Worm (Caenorhabditis elegans) whole organism, midembryonic: ENCODE results near the gene F36A4.1.

Experiments used
- T22C8.4 ChIP-seq: fragments of 200-800 bp; sonication (Bioruptor generic); IDR thresholded peaks from 2 replicates; pipeline ENCODE4 v1.3.6; 2022; ENCODE audit warnings: missing genetic modification characterization, missing compliant biosample characterization
- cog-1 ChIP-seq: sonication (generic microtip); optimal IDR thresholded peaks from 2 replicates; lab custom pipeline; 2016; ENCODE audit warnings: missing genetic modification characterization, missing compliant biosample characterization
- flt-1 ChIP-seq: fragments of 200-800 bp; sonication (Bioruptor generic); IDR thresholded peaks from 2 replicates; pipeline ENCODE4 v1.3.6; 2022; ENCODE audit warnings: missing genetic modification characterization, missing compliant biosample characterization
- klf-2 ChIP-seq: fragments of 200-800 bp; sonication (Bioruptor generic); conservative IDR thresholded peaks from 2 replicates; pipeline ENCODE4 v1.3.6; 2022; ENCODE audit warnings: missing genetic modification reagents, missing genetic modification characterization, missing compliant biosample characterization
- med-1 ChIP-seq: sonication (generic microtip); optimal IDR thresholded peaks from 2 replicates; lab custom pipeline; 2017; ENCODE audit warnings: missing genetic modification characterization, mild to moderate bottlenecking, missing compliant biosample characterization, antibody characterized with exemption, missing genetic modification reagents; ENCODE audit not compliant: insufficient read depth
- ref-1 ChIP-seq: fragments of 200-800 bp; sonication (Bioruptor generic); conservative IDR thresholded peaks from 2 replicates; pipeline ENCODE4 v1.3.6; 2022; ENCODE audit warnings: missing genetic modification reagents, missing genetic modification characterization, missing compliant biosample characterization
- tab-1 ChIP-seq: fragments of 200-800 bp; sonication (Bioruptor generic); IDR thresholded peaks from 2 replicates; pipeline ENCODE4 v1.3.6; 2022; ENCODE audit warnings: missing genetic modification characterization, missing compliant biosample characterization
- ztf-23 ChIP-seq: fragments of 200-800 bp; sonication (Bioruptor generic); IDR thresholded peaks from 2 replicates; pipeline ENCODE4 v1.3.6; 2022; ENCODE audit warnings: missing genetic modification reagents, missing genetic modification characterization, missing compliant biosample characterization
- ztf-29 ChIP-seq: fragments of 200-800 bp; sonication (Bioruptor generic); IDR thresholded peaks from 2 replicates; pipeline ENCODE4 v1.3.6; 2022; ENCODE audit warnings: missing genetic modification reagents, missing genetic modification characterization, missing compliant biosample characterization

F36A4.1 gene

DNA sequence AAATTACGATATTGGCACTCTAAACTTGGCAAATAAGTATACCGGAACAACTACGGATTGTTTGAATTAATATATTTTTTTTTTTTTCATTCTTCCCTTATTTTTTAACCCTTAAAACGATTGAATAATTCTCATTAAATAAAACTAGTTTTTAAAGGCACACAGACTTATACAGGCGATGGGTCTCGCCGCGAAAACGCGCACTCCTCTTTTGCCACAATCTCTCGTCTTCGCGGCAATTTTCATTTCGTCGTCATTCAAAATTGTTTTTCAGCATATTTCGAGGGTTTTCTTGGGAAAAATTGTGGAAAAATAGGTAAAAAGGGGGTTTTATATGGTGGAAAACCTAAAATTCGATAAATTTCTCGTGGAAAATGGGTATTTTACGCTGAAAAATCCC, 24.9 kb upstream of the F36A4.1 start:
- TF ChIP-seq klf-2 (GFP tag; lab: Robert Waterston, UW): no peak
- no peak for TF ChIP-seq T22C8.4 (GFP tag; lab: Robert Waterston, UW)
- no peak for TF ChIP-seq flt-1 (GFP tag; lab: Robert Waterston, UW)
- TF ChIP-seq ref-1 (GFP tag; lab: Robert Waterston, UW): no peak
- TF ChIP-seq tab-1: no peak
- no peak for TF ChIP-seq ztf-23
- no peak for TF ChIP-seq ztf-29

DNA sequence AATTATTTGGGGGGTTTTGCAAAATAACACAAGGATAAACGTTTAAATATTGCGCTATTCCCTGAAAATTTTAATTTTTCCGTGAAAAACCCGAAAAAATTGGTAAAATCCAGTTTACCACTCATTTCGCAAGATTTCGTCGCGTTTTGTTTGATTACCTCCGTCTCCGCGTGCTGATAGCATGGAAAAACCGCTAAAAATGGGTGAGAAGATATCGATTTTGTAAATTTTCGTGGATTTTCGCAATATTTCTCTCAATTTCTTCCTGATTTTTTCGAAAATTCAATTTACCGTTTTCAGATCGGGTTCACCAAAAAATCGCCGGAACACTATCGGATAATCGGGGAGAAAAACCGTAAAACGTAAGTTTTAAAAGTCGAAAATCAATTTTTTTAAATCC, 24.5 kb upstream of the F36A4.1 start, which contains the start of gene ama-1:
ama-1 (plus strand) TSS at position 301 of the 400 bp plus-strand sequence.
- TF ChIP-seq ztf-23 (no peak), klf-2 (GFP tag; lab: Robert Waterston, UW) (no peak), T22C8.4 (GFP tag; lab: Robert Waterston, UW) (no peak), ztf-29 (no peak), ref-1 (GFP tag; lab: Robert Waterston, UW) (no peak), cog-1 (tag; lab: Kevin White, UChicago) (no peak), tab-1 (no peak), med-1 (no peak), flt-1 (GFP tag; lab: Robert Waterston, UW) (no peak)

DNA sequence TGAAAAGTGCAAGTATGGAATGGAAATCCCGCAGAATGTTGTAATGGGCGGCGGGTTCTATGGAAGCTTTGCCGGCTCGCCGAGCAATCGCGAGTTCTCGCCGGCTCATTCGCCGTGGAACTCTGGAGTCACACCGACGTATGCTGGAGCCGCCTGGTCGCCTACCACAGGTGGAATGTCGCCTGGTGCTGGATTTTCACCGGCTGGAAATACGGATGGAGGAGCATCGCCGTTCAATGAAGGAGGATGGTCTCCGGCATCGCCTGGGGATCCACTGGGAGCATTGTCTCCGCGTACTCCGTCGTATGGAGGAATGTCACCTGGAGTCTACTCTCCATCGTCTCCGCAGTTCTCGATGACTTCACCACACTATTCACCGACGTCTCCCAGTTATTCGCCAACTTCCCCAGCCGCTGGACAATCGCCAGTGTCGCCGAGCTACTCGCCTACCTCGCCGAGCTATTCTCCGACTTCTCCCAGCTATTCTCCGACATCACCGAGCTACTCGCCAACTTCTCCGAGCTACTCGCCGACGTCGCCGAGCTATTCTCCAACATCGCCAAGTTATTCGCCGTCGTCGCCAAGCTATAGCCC, 17.2 kb upstream of the F36A4.1 start:
- TF ChIP-seq klf-2 (GFP tag; lab: Robert Waterston, UW): 0 out of 2 replicates have a peak, but pooled peaks have one; percentile 37
- no peak for TF ChIP-seq med-1

DNA sequence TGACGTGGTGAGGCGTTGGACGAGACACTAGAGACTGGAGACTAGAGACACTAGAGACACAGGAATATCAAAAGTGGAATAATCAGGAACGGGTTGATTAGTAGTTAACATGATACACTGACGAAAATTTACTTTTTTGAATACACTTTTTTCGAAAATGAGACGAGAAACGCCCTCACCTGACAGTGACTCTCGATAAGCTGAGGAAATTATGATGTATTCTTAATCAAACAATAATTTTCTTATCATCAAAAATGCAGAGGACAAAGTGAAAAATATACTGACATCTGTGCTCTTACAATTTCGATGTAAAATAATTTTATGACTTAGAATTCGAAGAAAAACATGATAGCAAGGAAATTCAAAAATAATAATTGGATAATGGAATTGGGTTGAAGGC, 12.8 kb upstream of the F36A4.1 start:
- TF ChIP-seq tab-1: no peak
- TF ChIP-seq ztf-29: no peak
- no peak for TF ChIP-seq T22C8.4 (GFP tag; lab: Robert Waterston, UW)
- no peak for TF ChIP-seq flt-1 (GFP tag; lab: Robert Waterston, UW)
- TF ChIP-seq med-1: no peak
- TF ChIP-seq ref-1 (GFP tag; lab: Robert Waterston, UW): no peak

DNA sequence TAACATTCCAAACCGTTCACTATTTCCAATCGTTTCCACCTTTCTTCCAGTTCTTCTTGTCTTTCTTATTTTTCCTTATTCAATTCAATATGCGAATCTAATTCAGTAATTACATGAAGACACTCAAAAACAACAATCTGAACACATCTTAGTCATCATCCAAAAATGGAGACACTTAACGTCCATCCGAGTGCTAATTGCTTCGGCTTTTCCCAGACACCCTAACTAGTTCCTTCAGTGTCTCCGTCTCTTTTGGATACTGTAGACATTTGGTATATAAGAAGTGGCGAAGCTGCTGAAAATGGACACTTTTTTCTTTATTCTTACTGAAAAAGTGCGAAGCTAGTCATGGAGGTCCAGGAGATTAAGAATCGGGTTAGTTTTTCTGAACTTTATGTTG, 9.3 kb upstream of the F36A4.1 start, which contains the start of gene col-33:
col-33 (plus strand) TSS at position 301 of the 400 bp plus-strand sequence.
- TF ChIP-seq med-1: no peak
- no peak for TF ChIP-seq T22C8.4 (GFP tag; lab: Robert Waterston, UW)
- TF ChIP-seq ref-1 (GFP tag; lab: Robert Waterston, UW): no peak
- no peak for TF ChIP-seq cog-1 (tag; lab: Kevin White, UChicago)
- TF ChIP-seq klf-2 (GFP tag; lab: Robert Waterston, UW): no peak
- no peak for TF ChIP-seq ztf-29
- no peak for TF ChIP-seq tab-1
- TF ChIP-seq flt-1 (GFP tag; lab: Robert Waterston, UW): no peak
- no peak for TF ChIP-seq ztf-23

DNA sequence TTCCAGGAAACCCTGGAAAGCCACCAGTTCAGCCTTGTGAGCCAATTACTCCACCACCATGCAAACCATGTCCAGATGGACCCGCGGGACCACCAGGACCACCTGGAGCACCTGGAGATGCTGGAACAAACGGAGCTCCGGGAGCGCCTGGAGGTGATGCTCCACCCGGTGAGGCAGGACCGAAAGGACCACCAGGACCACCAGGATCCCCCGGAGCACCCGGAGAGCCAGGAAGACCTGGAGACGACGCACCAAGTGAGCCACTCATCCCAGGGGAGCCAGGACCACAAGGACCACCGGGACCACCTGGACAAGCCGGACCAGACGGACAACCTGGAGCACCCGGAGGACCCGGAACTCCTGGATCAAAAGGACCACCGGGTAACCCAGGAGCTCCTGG, 7.6 kb upstream of the F36A4.1 start:
- TF ChIP-seq tab-1: no peak
- TF ChIP-seq klf-2 (GFP tag; lab: Robert Waterston, UW): no peak
- no peak for TF ChIP-seq T22C8.4 (GFP tag; lab: Robert Waterston, UW)
- TF ChIP-seq med-1: no peak
- no peak for TF ChIP-seq flt-1 (GFP tag; lab: Robert Waterston, UW)
- no peak for TF ChIP-seq ztf-23
- TF ChIP-seq ztf-29: no peak
- TF ChIP-seq ref-1 (GFP tag; lab: Robert Waterston, UW): no peak
- TF ChIP-seq cog-1 (tag; lab: Kevin White, UChicago): no peak

DNA sequence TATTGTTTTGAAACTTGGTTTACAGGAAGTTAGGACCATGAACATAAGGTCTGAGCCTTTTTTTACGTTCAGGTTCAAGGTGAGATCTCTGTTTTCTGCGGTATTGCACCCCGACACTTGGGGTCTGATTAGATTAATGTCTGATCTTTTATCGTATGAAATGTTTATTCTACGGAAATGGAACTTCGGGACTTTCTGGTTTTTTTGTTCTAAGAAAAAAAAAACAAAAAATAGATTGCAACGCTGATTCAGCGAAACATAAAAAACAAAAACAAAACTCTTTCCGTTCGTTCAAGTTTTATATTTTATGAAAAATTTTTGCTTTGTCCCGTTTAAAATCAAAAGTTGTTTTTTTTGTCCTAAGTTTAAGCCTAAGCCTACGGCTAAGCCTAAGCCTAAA, 7.0 kb upstream of the F36A4.1 start, which contains the start of gene F36A4.5:
F36A4.5 (plus strand) TSS at position 301 of the 400 bp plus-strand sequence.
- TF ChIP-seq ztf-23: no peak
- TF ChIP-seq klf-2 (GFP tag; lab: Robert Waterston, UW): no peak
- no peak for TF ChIP-seq tab-1
- no peak for TF ChIP-seq flt-1 (GFP tag; lab: Robert Waterston, UW)
- TF ChIP-seq med-1: no peak
- TF ChIP-seq ztf-29: no peak
- no peak for TF ChIP-seq cog-1 (tag; lab: Kevin White, UChicago)
- TF ChIP-seq T22C8.4 (GFP tag; lab: Robert Waterston, UW): no peak
- no peak for TF ChIP-seq ref-1 (GFP tag; lab: Robert Waterston, UW)

DNA sequence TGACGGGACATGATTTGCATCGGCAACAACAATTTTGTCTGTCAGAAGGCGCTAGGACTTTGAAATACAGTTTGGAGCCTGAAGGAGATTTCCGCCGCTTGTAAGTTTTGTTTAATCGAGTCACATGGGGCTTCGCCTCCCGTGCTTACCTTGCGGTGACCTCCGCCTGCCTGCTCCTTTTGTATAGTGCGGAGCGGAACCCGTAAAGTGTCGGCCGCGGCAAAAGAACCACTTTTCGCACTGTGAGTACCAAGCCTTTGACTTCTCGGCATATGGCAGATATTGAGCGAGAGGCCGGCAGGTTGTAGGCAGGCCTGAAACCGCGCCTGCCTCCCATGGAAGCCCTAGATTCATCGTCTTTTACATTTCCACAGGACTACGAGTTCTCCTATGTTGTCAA, 6.3 kb upstream of the F36A4.1 start:
- TF ChIP-seq flt-1 (GFP tag; lab: Robert Waterston, UW): no peak
- TF ChIP-seq ztf-23: no peak
- TF ChIP-seq cog-1 (tag; lab: Kevin White, UChicago): no peak
- no peak for TF ChIP-seq T22C8.4 (GFP tag; lab: Robert Waterston, UW)
- TF ChIP-seq ztf-29: no peak
- no peak for TF ChIP-seq klf-2 (GFP tag; lab: Robert Waterston, UW)
- TF ChIP-seq med-1: no peak
- no peak for TF ChIP-seq tab-1
- TF ChIP-seq ref-1 (GFP tag; lab: Robert Waterston, UW): no peak

DNA sequence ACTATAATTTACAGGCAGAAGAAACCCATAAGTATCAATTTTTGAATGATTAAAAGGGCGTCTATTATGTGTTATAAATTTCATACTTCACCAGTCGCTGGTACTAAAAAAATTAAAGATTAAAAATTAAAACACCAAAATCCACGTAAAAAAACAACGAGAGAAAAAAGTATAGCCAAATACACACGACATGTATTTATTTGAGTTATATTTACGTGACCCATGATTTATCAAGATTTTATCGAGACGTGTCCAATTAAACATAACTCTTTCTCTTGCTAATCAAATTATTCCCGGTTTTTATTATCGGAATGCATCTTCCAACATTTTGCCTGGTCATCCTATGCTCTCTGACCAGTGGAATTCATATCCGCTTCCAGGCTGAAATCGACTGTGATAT, 4.9 kb upstream of the F36A4.1 start, which contains the start of gene F36A4.4:
F36A4.4 (plus strand) TSS at position 301 of the 400 bp plus-strand sequence.
- TF ChIP-seq T22C8.4 (GFP tag; lab: Robert Waterston, UW) (no peak), klf-2 (GFP tag; lab: Robert Waterston, UW) (no peak), cog-1 (tag; lab: Kevin White, UChicago) (no peak), med-1 (no peak), ztf-23 (no peak), flt-1 (GFP tag; lab: Robert Waterston, UW) (no peak), ref-1 (GFP tag; lab: Robert Waterston, UW) (no peak), tab-1 (no peak), ztf-29 (no peak)

DNA sequence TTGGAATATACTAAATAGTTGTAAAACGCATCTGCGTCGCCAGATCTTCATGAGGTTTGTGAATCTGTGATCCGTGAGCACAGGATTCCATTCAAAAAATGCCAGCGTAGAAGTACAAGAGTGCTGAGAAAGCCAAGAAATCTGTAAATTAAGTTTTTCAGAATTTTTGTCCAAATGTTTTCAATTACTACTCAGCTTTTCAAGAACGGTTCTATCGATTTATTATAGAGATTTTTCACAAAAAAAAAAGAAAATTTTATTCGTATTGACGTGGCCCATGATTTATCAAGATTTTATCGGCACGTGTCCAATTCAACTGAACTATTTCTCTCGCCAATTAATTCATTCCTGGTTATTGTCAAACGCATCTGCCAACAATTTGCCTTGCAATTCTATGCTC, 3.0 kb upstream of the F36A4.1 start, which contains the start of gene F36A4.3:
F36A4.3 (plus strand) TSS at position 301 of the 400 bp plus-strand sequence.
- TF ChIP-seq tab-1: no peak
- TF ChIP-seq med-1: no peak
- no peak for TF ChIP-seq flt-1 (GFP tag; lab: Robert Waterston, UW)
- TF ChIP-seq klf-2 (GFP tag; lab: Robert Waterston, UW): no peak
- no peak for TF ChIP-seq ref-1 (GFP tag; lab: Robert Waterston, UW)
- no peak for TF ChIP-seq T22C8.4 (GFP tag; lab: Robert Waterston, UW)
- TF ChIP-seq cog-1 (tag; lab: Kevin White, UChicago): no peak
- TF ChIP-seq ztf-29: no peak
- TF ChIP-seq ztf-23: no peak
